Fruit fly (Drosophila melanogaster): ENCODE data around the gene CG4281.

The CG4281 gene

DNA sequence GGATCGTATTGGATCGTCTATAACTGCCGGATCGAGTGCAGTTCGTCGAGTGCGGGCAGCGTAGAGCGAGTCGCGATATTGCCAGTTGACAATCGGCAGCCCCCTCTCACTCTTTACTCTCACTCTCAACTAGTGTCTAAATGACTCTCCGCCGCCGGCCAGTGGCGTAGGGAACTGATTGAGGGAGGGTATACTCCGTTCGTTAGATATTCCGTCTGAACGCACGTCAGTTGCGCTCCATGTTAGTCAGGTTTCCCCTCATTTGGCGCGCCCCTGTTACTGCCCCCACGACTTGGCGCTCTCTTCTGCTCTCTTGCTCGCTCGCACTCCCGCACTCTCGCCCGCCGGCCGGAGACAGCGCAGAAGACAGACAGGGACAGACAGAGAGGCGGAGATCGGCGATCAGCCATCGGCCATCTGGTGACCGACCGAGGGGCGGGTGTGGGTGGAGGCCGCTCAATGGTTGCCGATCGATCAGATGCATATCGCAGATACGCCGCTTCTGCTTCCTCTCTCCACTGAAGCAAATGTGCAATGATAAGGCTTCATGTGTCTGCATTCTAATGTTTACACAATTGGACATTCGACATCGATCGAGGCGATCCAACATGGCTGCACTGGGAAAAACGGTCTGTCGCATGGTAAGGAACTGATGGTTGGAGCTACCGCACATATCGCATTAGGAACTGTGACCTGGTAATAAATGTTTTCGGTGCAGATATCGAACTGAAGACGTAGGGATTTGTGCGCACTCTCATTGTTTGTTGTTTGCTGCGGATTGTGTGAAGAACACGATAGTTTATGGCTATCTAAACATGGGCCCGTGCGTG is 14.7 kb downstream of the CG4281 start, which contains the start of gene moody (continued):
- TF ChIP-seq ind (GFP tag; optimal IDR thresholded peaks at IDR 0.05) (peak; percentile 99), Chrac-16 (GFP tag; optimal IDR thresholded peaks at IDR 0.05) (peak; percentile 98), D (optimal IDR thresholded peaks at IDR 0.05) (no peak), D (GFP tag; optimal IDR thresholded peaks at IDR 0.05) (peak; percentile 92), CG6689 (GFP tag; IDR thresholded peaks at IDR 0.05) (peak; percentile 95), bigmax (GFP tag; optimal IDR thresholded peaks at IDR 0.05) (peak; percentile 62)

DNA sequence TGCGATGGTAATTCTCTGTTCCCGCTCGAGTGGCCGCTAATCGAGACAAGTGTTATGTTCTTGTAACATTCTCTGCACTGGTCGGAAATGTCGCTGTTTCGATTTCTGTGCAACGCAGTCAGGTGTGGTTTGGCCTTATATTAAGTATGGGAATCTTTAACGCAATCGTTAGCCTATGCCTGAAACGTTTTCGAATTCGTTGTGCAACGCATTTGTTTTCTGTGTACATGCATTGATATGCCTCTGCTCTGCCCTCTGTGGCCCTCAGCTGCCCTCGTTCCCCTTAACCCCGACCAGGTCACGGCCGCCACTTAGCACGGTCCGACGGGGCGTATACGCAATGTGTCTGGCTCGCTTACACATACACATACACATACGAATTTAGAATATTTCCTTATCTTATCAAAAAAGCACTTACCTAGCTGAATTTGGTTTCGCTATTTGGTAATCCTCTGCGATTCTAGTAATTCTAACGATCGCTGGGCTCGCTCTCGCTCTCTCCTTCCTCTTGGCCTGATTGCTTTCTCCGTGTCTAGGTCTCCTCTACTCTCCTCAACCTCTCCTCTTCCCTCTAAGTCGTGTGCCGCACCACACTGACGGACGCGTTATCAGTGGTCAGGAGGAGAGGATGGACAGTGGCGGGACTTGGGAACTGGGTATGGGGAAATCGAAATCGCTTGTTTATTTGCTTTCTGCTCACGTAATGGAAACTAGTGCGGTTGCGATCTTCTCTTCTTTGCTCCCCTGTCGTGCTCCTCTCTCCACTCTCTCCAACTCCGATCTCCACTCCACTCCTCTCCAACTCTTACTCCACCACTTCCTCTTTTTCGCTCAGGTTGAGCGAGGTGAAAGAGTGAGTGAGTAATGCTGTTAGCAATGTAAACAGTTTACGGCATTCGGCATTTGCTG is 15.9 kb downstream of the CG4281 start:
- peak; percentile 50 for TF ChIP-seq Trl (optimal IDR thresholded peaks at IDR 0.05)
- no peak for TF ChIP-seq Trl (GFP tag; optimal IDR thresholded peaks at IDR 0.05)
- TF ChIP-seq CG34376 (GFP tag; optimal IDR thresholded peaks at IDR 0.05), result peak; percentile 11
- TF ChIP-seq nom (GFP tag; optimal IDR thresholded peaks at IDR 0.05), result peak; percentile 4
- TF ChIP-seq sug (tag; optimal IDR thresholded peaks at IDR 0.05), result peak; percentile 64
- TF ChIP-seq GATAe (GFP tag; conservative IDR thresholded peaks at IDR 0.05), result 0 out of 2 replicates have a peak, but pooled peaks have one; percentile 25
- peak; percentile 72 for TF ChIP-seq ftz-f1 (GFP tag; optimal IDR thresholded peaks at IDR 0.05)
- peak; percentile 76 for TF ChIP-seq Ets65A (GFP tag)
- TF ChIP-seq CG12769 (tag; optimal IDR thresholded peaks at IDR 0.05), result peak; percentile 22
- TF ChIP-seq Pdp1 (GFP tag; optimal IDR thresholded peaks at IDR 0.05), result peak in 1 of 2 experiments; percentile 67
- 0 out of 2 replicates have a peak, but pooled peaks have one; percentile 7 for TF ChIP-seq Scr (GFP tag; IDR thresholded peaks at IDR 0.05; ENCODE audit: partially characterized antibody)
- TF ChIP-seq CG6175 (GFP tag; IDR thresholded peaks at IDR 0.05), result no peak
- TF ChIP-seq cg (GFP tag; optimal IDR thresholded peaks at IDR 0.05), result peak; percentile 32
- peak; percentile 71 for TF ChIP-seq sens (GFP tag)
- peak in 1 of 2 experiments; percentile 97 for TF ChIP-seq Hr78 (GFP tag; optimal IDR thresholded peaks at IDR 0.05)
- peak; percentile 80 for TF ChIP-seq exex (tag; optimal IDR thresholded peaks at IDR 0.05)
- TF ChIP-seq Camta (GFP tag; optimal IDR thresholded peaks at IDR 0.05), result no peak
- peak; percentile 85 for TF ChIP-seq crol (GFP tag; IDR thresholded peaks at IDR 0.05)
- no peak for TF ChIP-seq Doc2 (GFP tag; IDR thresholded peaks at IDR 0.05)
- TF ChIP-seq chinmo (GFP tag; IDR thresholded peaks at IDR 0.05; ENCODE audit: partially characterized antibody), result 0 out of 4 replicates have a peak, but pooled peaks have one; percentile 31
- TF ChIP-seq HHEX (GFP tag; optimal IDR thresholded peaks at IDR 0.05), result peak; percentile 2
- 0 out of 2 replicates have a peak, but pooled peaks have one; percentile 10 for TF ChIP-seq Dref (GFP tag; IDR thresholded peaks at IDR 0.05)
- no peak for TF ChIP-seq chn (GFP tag; optimal IDR thresholded peaks at IDR 0.05)
- no peak for TF ChIP-seq sqz (GFP tag; optimal IDR thresholded peaks at IDR 0.05)
- TF ChIP-seq CG7372 (GFP tag; IDR thresholded peaks at IDR 0.05), result peak; percentile 69
- TF ChIP-seq row (GFP tag; IDR thresholded peaks at IDR 0.05), result peak; percentile 6; the same call in 1 of the 3 replicates
- 0 out of 2 replicates have a peak, but pooled peaks have one; percentile 12 for TF ChIP-seq sens-2 (GFP tag; IDR thresholded peaks at IDR 0.05)
- no peak for TF ChIP-seq CG2889 (GFP tag; IDR thresholded peaks at IDR 0.05)
- TF ChIP-seq z (GFP tag; IDR thresholded peaks at IDR 0.05), result peak; percentile 92
- peak; percentile 30 for TF ChIP-seq Med (GFP tag)
- TF ChIP-seq cwo (GFP tag; optimal IDR thresholded peaks at IDR 0.05), result peak; percentile 37
- TF ChIP-seq ap (GFP tag; IDR thresholded peaks at IDR 0.05), result no peak
